Worm (Caenorhabditis elegans) whole organism, late embryonic: ENCODE data around the gene C50F4.16.

Experiments
- K02D7.2 ChIP-seq: sonication (generic microtip); optimal IDR thresholded peaks from 2 replicates; lab custom pipeline; 2017; ENCODE audit warnings: mild to moderate bottlenecking, missing genetic modification characterization, missing compliant biosample characterization
- Y22D7AL.16 ChIP-seq: sonication (generic microtip); optimal IDR thresholded peaks from 2 replicates; lab custom pipeline; 2016; ENCODE audit warnings: missing genetic modification characterization, missing compliant biosample characterization
- ceh-14 ChIP-seq: sonication (generic microtip); optimal IDR thresholded peaks from 2 replicates; lab custom pipeline; 2016; ENCODE audit warnings: missing genotype, missing genetic modification characterization, missing compliant biosample characterization
- ceh-18 ChIP-seq: sonication (generic microtip); optimal IDR thresholded peaks from 2 replicates; lab custom pipeline; 2016; ENCODE audit warnings: missing genetic modification characterization, missing compliant biosample characterization
- ceh-19 ChIP-seq: fragments of 200-800 bp; sonication (Bioruptor generic); optimal IDR thresholded peaks from 2 replicates; lab custom pipeline; 2018; ENCODE audit warnings: mild to moderate bottlenecking, missing genetic modification characterization, missing compliant biosample characterization
- ceh-24 ChIP-seq: sonication (generic microtip); optimal IDR thresholded peaks from 2 replicates; lab custom pipeline; 2016; ENCODE audit warnings: mild to moderate bottlenecking, missing genetic modification characterization, missing compliant biosample characterization
- ceh-30 ChIP-seq: fragments of 150-350 bp; optimal IDR thresholded peaks from 2 replicates; lab custom pipeline; 2014; ENCODE audit warnings: missing biosample characterization, missing genetic modification characterization
- ceh-31 ChIP-seq: sonication (generic microtip); optimal IDR thresholded peaks from 2 replicates; lab custom pipeline; 2016; ENCODE audit warnings: missing genetic modification characterization, missing compliant biosample characterization
- ceh-45 ChIP-seq: fragments of 200-800 bp; sonication (Bioruptor generic); IDR thresholded peaks from 2 replicates; pipeline ENCODE4 v1.3.6; 2022; ENCODE audit warnings: missing genetic modification reagents, missing genetic modification characterization, missing compliant biosample characterization
- ceh-9 ChIP-seq: sonication (generic microtip); optimal IDR thresholded peaks from 2 replicates; lab custom pipeline; 2016; ENCODE audit warnings: mild to moderate bottlenecking, missing genetic modification characterization, inconsistent platforms, missing compliant biosample characterization
- che-1 ChIP-seq: sonication (generic microtip); optimal IDR thresholded peaks from 2 replicates; lab custom pipeline; 2016; ENCODE audit warnings: mild to moderate bottlenecking, missing genetic modification characterization, missing compliant biosample characterization
- dmd-4 ChIP-seq: sonication (generic microtip); optimal IDR thresholded peaks from 2 replicates; lab custom pipeline; 2016; ENCODE audit warnings: borderline replicate concordance, missing genetic modification characterization, missing compliant biosample characterization
- dve-1 ChIP-seq: sonication (generic microtip); optimal IDR thresholded peaks from 2 replicates; lab custom pipeline; 2017; ENCODE audit warnings: antibody characterized with exemption, mild to moderate bottlenecking, missing genetic modification characterization, missing compliant biosample characterization
- ets-4 ChIP-seq: sonication (generic microtip); optimal IDR thresholded peaks from 2 replicates; lab custom pipeline; 2016; ENCODE audit warnings: missing genetic modification characterization, missing compliant biosample characterization
- eyg-1 ChIP-seq: sonication (generic microtip); optimal IDR thresholded peaks from 2 replicates; lab custom pipeline; 2016; ENCODE audit warnings: missing genotype, missing genetic modification characterization, missing compliant biosample characterization
- fax-1 ChIP-seq: sonication (generic microtip); optimal IDR thresholded peaks from 2 replicates; lab custom pipeline; 2016; ENCODE audit warnings: missing genotype, missing genetic modification characterization, missing compliant biosample characterization
- fkh-6 ChIP-seq: sonication (generic microtip); optimal IDR thresholded peaks from 2 replicates; lab custom pipeline; 2016; ENCODE audit warnings: missing genetic modification characterization, missing compliant biosample characterization
- gmeb-2 ChIP-seq: sonication (generic microtip); optimal IDR thresholded peaks from 2 replicates; lab custom pipeline; 2016; ENCODE audit warnings: missing genetic modification characterization, inconsistent platforms, missing compliant biosample characterization
- hlh-30 ChIP-seq: sonication (generic microtip); optimal IDR thresholded peaks from 2 replicates; lab custom pipeline; 2017; ENCODE audit warnings: antibody characterized with exemption, missing genetic modification characterization, missing compliant biosample characterization; ENCODE audit not compliant: insufficient read depth
- lim-6 ChIP-seq: sonication (generic microtip); optimal IDR thresholded peaks from 2 replicates; lab custom pipeline; 2016; ENCODE audit warnings: missing genetic modification characterization, missing compliant biosample characterization
- madf-2 ChIP-seq: sonication (generic microtip); optimal IDR thresholded peaks from 2 replicates; lab custom pipeline; 2017; ENCODE audit warnings: missing genetic modification characterization, missing compliant biosample characterization
- mec-3 ChIP-seq: sonication (generic microtip); optimal IDR thresholded peaks from 2 replicates; lab custom pipeline; 2016; ENCODE audit warnings: borderline replicate concordance, missing genetic modification characterization, missing compliant biosample characterization
- nfya-1 ChIP-seq: sonication (generic microtip); optimal IDR thresholded peaks from 2 replicates; lab custom pipeline; 2017; ENCODE audit warnings: missing genetic modification characterization, mild to moderate bottlenecking, missing compliant biosample characterization, antibody characterized with exemption, moderate library complexity
- nhr-232 ChIP-seq: sonication (generic microtip); optimal IDR thresholded peaks from 2 replicates; lab custom pipeline; 2016; ENCODE audit warnings: missing genetic modification characterization, missing compliant biosample characterization
- npax-4 ChIP-seq: sonication (generic microtip); optimal IDR thresholded peaks from 2 replicates; lab custom pipeline; 2016; ENCODE audit warnings: missing genetic modification characterization, missing compliant biosample characterization
- odd-2 ChIP-seq: sonication (generic microtip); optimal IDR thresholded peaks from 2 replicates; lab custom pipeline; 2017; ENCODE audit warnings: antibody characterized with exemption, mild to moderate bottlenecking, missing genetic modification characterization, missing compliant biosample characterization
- pat-9 ChIP-seq: fragments of 200-800 bp; sonication (Bioruptor generic); optimal IDR thresholded peaks from 2 replicates; lab custom pipeline; 2018; ENCODE audit warnings: mild to moderate bottlenecking, missing genetic modification characterization, moderate library complexity, missing compliant biosample characterization
- pax-1 ChIP-seq: fragments of 150-350 bp; optimal IDR thresholded peaks from 2 replicates; lab custom pipeline; 2014; ENCODE audit warnings: missing biosample characterization, missing genetic modification characterization
- pha-2 ChIP-seq: sonication (generic microtip); optimal IDR thresholded peaks from 2 replicates; lab custom pipeline; 2017; ENCODE audit warnings: mild to moderate bottlenecking, missing genetic modification characterization, missing compliant biosample characterization
- pha-4 ChIP-seq: fragments of 150-350 bp; optimal IDR thresholded peaks from 2 replicates; lab custom pipeline; 2018; ENCODE audit warnings: missing biosample characterization, missing genetic modification reagents, missing genetic modification characterization
- pros-1 ChIP-seq: fragments of 150-350 bp; optimal IDR thresholded peaks from 2 replicates; lab custom pipeline; 2014; ENCODE audit warnings: missing biosample characterization, missing genetic modification reagents, missing genetic modification characterization
- ref-2 ChIP-seq: sonication (generic microtip); optimal IDR thresholded peaks from 2 replicates; lab custom pipeline; 2016; ENCODE audit warnings: missing genetic modification characterization, missing compliant biosample characterization
- rnt-1 ChIP-seq: sonication (generic microtip); optimal IDR thresholded peaks from 2 replicates; lab custom pipeline; 2016; ENCODE audit warnings: missing genetic modification characterization, missing compliant biosample characterization
- sdc-2 ChIP-seq: sonication (generic microtip); optimal IDR thresholded peaks from 2 replicates; lab custom pipeline; 2016; ENCODE audit warnings: missing genotype, missing genetic modification characterization, missing compliant biosample characterization
- unc-3 ChIP-seq, 2 experiments: fragments of 200-800 bp in 1 of 2; sonication (Bioruptor generic) in 1 of 2; sonication (generic microtip) in 1 of 2; conservative IDR thresholded peaks in 1 of 2; optimal IDR thresholded peaks in 1 of 2; 2 replicates each; pipeline versions ENCODE4 v1.3.6 to Lab custom; 2016 to 2022; ENCODE audit warnings: missing compliant biosample characterization in 2 of 2, missing genetic modification characterization in 2 of 2, missing genetic modification reagents in 1 of 2
- unc-86 ChIP-seq: sonication (generic microtip); optimal IDR thresholded peaks from 2 replicates; lab custom pipeline; 2016; ENCODE audit warnings: missing genetic modification characterization, missing compliant biosample characterization
- zip-5 ChIP-seq: sonication (generic microtip); optimal IDR thresholded peaks from 2 replicates; lab custom pipeline; 2016; ENCODE audit warnings: missing genetic modification characterization, missing compliant biosample characterization

The C50F4.16 gene

ce11 chrV:9534621-9535020 lies 6.8 kb downstream of the C50F4.16 start, which contains the start of gene tag-329:
TSS of gene tag-329 (plus strand) at chrV:9534921.
- no peak for TF ChIP-seq ets-4 (tag; lab: Kevin White, UChicago)
- TF ChIP-seq ceh-24, result no peak
- TF ChIP-seq gmeb-2 (tag; lab: Kevin White, UChicago), result no peak
- no peak for TF ChIP-seq ceh-9 (tag; lab: Kevin White, UChicago)
- no peak for TF ChIP-seq unc-3 (GFP tag; conservative IDR thresholded peaks at IDR 0.05; lab: Robert Waterston, UW)
- no peak for TF ChIP-seq unc-3 (tag; optimal IDR thresholded peaks at IDR 0.05; lab: Kevin White, UChicago)
- TF ChIP-seq ceh-30 (tag; lab: Kevin White, UChicago), result no peak
- TF ChIP-seq pax-1 (tag; lab: Kevin White, UChicago), result no peak
- no peak for TF ChIP-seq rnt-1
- no peak for TF ChIP-seq pros-1 (tag; lab: Kevin White, UChicago)
- TF ChIP-seq npax-4, result no peak
- no peak for TF ChIP-seq ceh-14 (tag; lab: Kevin White, UChicago)
- no peak for TF ChIP-seq fax-1 (tag; lab: Kevin White, UChicago)
- no peak for TF ChIP-seq nfya-1 (tag; lab: Kevin White, UChicago)
- no peak for TF ChIP-seq unc-86 (tag; lab: Kevin White, UChicago)
- no peak for TF ChIP-seq zip-5
- TF ChIP-seq Y22D7AL.16, result no peak
- no peak for TF ChIP-seq hlh-30 (tag; lab: Kevin White, UChicago)
- no peak for TF ChIP-seq fkh-6
- no peak for TF ChIP-seq ceh-45 (GFP tag; lab: Robert Waterston, UW)
- TF ChIP-seq nhr-232, result no peak

- TF ChIP-seq pha-2 (tag; lab: Kevin White, UChicago) (no peak), K02D7.2 (tag; lab: Kevin White, UChicago) (no peak), ceh-45 (GFP tag; lab: Robert Waterston, UW) (no peak), ceh-31 (tag; lab: Kevin White, UChicago) (no peak), pha-4 (tag; lab: Kevin White, UChicago) (no peak), Y22D7AL.16 (no peak), unc-3 (GFP tag; conservative IDR thresholded peaks at IDR 0.05; lab: Robert Waterston, UW) (no peak), unc-3 (tag; optimal IDR thresholded peaks at IDR 0.05; lab: Kevin White, UChicago) (no peak), eyg-1 (tag; lab: Kevin White, UChicago) (no peak), ref-2 (tag; lab: Kevin White, UChicago) (no peak)
- TF ChIP-seq, all 69 proteins: peak for 0
Measured at ce11 chrV:9531477-9531876, 9.9 kb downstream of the C50F4.16 start, which contains the start of the genes C50F4.10 and pfk-1.2. TSS of gene C50F4.10 (minus strand) at chrV:9531577. TSS of gene pfk-1.2 (plus strand) at chrV:9531801.

ce11 chrV:9527984-9528383 lies 13.4 kb downstream of the C50F4.16 start:
- TF ChIP-seq che-1 (tag; lab: Kevin White, UChicago) (no peak), pat-9 (tag; lab: Kevin White, UChicago) (no peak), odd-2 (tag; lab: Kevin White, UChicago) (no peak)

DNA sequence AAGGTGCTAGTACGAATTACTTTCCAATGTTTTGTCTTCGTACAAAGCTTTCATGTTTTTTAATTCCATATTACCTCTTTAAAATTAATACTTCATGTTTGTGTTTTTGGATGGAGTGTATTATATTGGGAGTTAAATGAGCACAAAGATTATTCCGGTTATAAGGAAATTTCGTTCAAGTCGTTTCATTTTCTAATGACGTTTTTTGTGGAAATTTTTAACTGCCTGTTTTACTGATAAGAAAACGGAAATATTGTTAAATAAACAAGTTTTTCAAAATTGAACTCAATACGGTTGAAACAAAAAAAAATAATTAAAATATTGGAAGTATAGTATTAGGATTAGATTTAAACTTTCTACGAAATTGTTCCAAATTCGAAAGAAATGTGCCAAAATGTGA lies 14.1 kb downstream of the C50F4.16 start:
- TF ChIP-seq ceh-19 (GFP tag; lab: Kevin White, UChicago), result no peak
- TF ChIP-seq K02D7.2 (tag; lab: Kevin White, UChicago), result no peak
- TF ChIP-seq dve-1 (tag; lab: Kevin White, UChicago), result no peak
- no peak for TF ChIP-seq mec-3 (tag; lab: Kevin White, UChicago)
- TF ChIP-seq fax-1 (tag; lab: Kevin White, UChicago), result no peak
- TF ChIP-seq madf-2, result no peak
- no peak for TF ChIP-seq sdc-2
- no peak for TF ChIP-seq Y22D7AL.16
- TF ChIP-seq dmd-4 (tag; lab: Kevin White, UChicago), result no peak
- TF ChIP-seq ceh-18 (tag; lab: Kevin White, UChicago), result no peak
- no peak for TF ChIP-seq pat-9 (tag; lab: Kevin White, UChicago)
- no peak for TF ChIP-seq lim-6 (tag; lab: Kevin White, UChicago)
- no peak for TF ChIP-seq fkh-6
- no peak for TF ChIP-seq pros-1 (tag; lab: Kevin White, UChicago)
- no peak for TF ChIP-seq pha-2 (tag; lab: Kevin White, UChicago)
